Worm (Caenorhabditis elegans): ENCODE measurements around the gene T05B11.4.

DNA sequence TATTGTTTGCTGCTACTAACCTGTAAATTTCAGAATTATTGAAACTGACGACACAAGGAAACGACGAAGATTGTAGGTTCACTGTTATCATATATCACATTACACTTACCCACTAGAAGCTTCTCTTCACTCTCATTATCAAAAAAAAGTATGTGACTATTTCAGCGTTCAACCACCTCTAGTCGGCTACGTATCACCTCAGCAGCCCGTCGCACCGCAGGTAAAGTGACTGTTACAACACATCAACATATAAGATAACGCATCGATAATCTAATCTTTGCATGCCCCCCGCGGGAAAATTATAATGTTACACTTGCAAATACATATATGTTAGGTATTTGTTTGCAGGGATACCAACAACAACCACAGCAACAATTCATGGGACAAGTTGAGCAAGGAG, 32.2 kb upstream of the T05B11.4 start:
- TF ChIP-seq aly-2 (tag; optimal IDR thresholded peaks at IDR 0.05) = no peak
- no peak for TF ChIP-seq nhr-237 (tag; optimal IDR thresholded peaks at IDR 0.05)
- no peak for TF ChIP-seq nhr-77 (tag; optimal IDR thresholded peaks at IDR 0.05)
- TF ChIP-seq fos-1 (tag; optimal IDR thresholded peaks at IDR 0.05) = no peak
